Worm (Caenorhabditis elegans) whole organism, L4/young adult: ENCODE data around the gene ZK177.3.

ENCODE experiments used
- W03F9.2 ChIP-seq: fragments of 150-350 bp; optimal IDR thresholded peaks from 2 replicates; lab custom pipeline; 2014; ENCODE audit warnings: missing biosample characterization, missing genetic modification characterization
- dao-5 ChIP-seq: sonication (generic microtip); optimal IDR thresholded peaks from 2 replicates; lab custom pipeline; 2016; ENCODE audit warnings: missing genotype, missing genetic modification characterization, moderate library complexity, missing compliant biosample characterization

DNA sequence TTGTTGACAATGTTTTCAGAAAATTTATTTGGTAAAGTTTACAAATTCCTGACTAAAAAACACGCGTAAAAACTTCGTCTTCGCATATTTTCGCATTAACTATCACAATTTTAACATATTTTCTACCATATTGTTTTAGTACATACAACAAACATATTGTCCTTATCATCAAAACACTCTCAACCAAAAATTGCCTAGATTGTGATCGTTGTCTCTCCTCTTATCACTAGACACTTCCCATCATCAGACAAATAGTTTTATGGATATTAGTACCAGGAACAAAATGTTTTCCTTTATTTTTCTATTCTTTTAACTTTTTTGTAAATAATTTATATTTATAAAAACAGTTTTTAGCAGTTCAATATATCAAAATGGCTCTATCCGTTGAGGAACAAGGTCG is 45.8 kb downstream of the ZK177.3 start, which contains the start of gene C17C3.3:
- TF ChIP-seq dao-5 (tag; lab: Kevin White, UChicago) (no peak), W03F9.2 (tag; lab: Kevin White, UChicago) (no peak)
